Fruit fly (Drosophila melanogaster): ENCODE results near the gene Lcp65Af.

The Lcp65Af gene

dm6 chr3L:6157327-6158032, 20.9 kb upstream of the Lcp65Af start, which contains the start of gene CG13297 (continued):
- TF ChIP-seq CG5953 (GFP tag; IDR thresholded peaks at IDR 0.05), result no peak
- no peak for TF ChIP-seq CG12744 (GFP tag; optimal IDR thresholded peaks at IDR 0.05)
- TF ChIP-seq Oaz (GFP tag; IDR thresholded peaks at IDR 0.05), result no peak
- peak; percentile 75 for TF ChIP-seq phol (tag; optimal IDR thresholded peaks at IDR 0.05)
- TF ChIP-seq CG4328 (GFP tag; optimal IDR thresholded peaks at IDR 0.05), result no peak
- TF ChIP-seq Six4 (GFP tag; optimal IDR thresholded peaks at IDR 0.05), result no peak
- TF ChIP-seq CoRest (tag; optimal IDR thresholded peaks at IDR 0.05), result peak; percentile 69
- TF ChIP-seq Pdp1 (GFP tag; optimal IDR thresholded peaks at IDR 0.05), result peak in 1 of 2 experiments; percentile 2
- TF ChIP-seq sd (tag; optimal IDR thresholded peaks at IDR 0.05), result peak; percentile 5
- TF ChIP-seq CG17328 (GFP tag; IDR thresholded peaks at IDR 0.05), result no peak
- TF ChIP-seq Optix (GFP tag; IDR thresholded peaks at IDR 0.05), result no peak
- peak; percentile 48 for TF ChIP-seq CG8388 (GFP tag; optimal IDR thresholded peaks at IDR 0.05)
- TF ChIP-seq CG17359 (tag; optimal IDR thresholded peaks at IDR 0.05), result peak; percentile 68
- TF ChIP-seq hbn (GFP tag; IDR thresholded peaks at IDR 0.05; ENCODE audit: partially characterized antibody), result no peak
- TF ChIP-seq CG3163 (GFP tag; optimal IDR thresholded peaks at IDR 0.05), result no peak
- TF ChIP-seq nau (GFP tag; optimal IDR thresholded peaks at IDR 0.05), result no peak
- TF ChIP-seq TFAM (GFP tag; optimal IDR thresholded peaks at IDR 0.05), result no peak
- no peak for TF ChIP-seq bbx (GFP tag; IDR thresholded peaks at IDR 0.05; ENCODE audit: partially characterized antibody)
- no peak for TF ChIP-seq fd64A (GFP tag; optimal IDR thresholded peaks at IDR 0.05)
- TF ChIP-seq Ptx1 (GFP tag; IDR thresholded peaks at IDR 0.05), result peak; percentile 81
- TF ChIP-seq CG8765 (GFP tag; IDR thresholded peaks at IDR 0.05), result no peak
- no peak for TF ChIP-seq pzg (GFP tag; optimal IDR thresholded peaks at IDR 0.05)
- peak; percentile 1 for TF ChIP-seq cato (GFP tag; optimal IDR thresholded peaks at IDR 0.05; ENCODE audit: borderline replicate concordance)
- peak; percentile 33; the same call in 1 of the 2 replicates for TF ChIP-seq Xrp1 (GFP tag; IDR thresholded peaks at IDR 0.05)
- TF ChIP-seq toy (GFP tag; IDR thresholded peaks at IDR 0.05), result no peak
- TF ChIP-seq HLH4C (GFP tag; IDR thresholded peaks at IDR 0.05; ENCODE audit: partially characterized antibody), result no peak
- no peak for TF ChIP-seq CG31365 (tag; optimal IDR thresholded peaks at IDR 0.05)
- TF ChIP-seq run (tag; optimal IDR thresholded peaks at IDR 0.05), result peak; percentile 60
- no peak for TF ChIP-seq CG10565 (GFP tag; optimal IDR thresholded peaks at IDR 0.05)
- peak; percentile 13 for TF ChIP-seq CG1602 (GFP tag; optimal IDR thresholded peaks at IDR 0.05)
- TF ChIP-seq CG14710 (tag; optimal IDR thresholded peaks at IDR 0.05), result peak; percentile 8
- TF ChIP-seq h (optimal IDR thresholded peaks at IDR 0.05), result no peak
- TF ChIP-seq CG4360 (GFP tag; IDR thresholded peaks at IDR 0.05), result no peak
- no peak for TF ChIP-seq luna (GFP tag; optimal IDR thresholded peaks at IDR 0.05)
- TF ChIP-seq otp (GFP tag; IDR thresholded peaks at IDR 0.05), result no peak
- TF ChIP-seq CG10543 (GFP tag; optimal IDR thresholded peaks at IDR 0.05), result no peak
- peak; percentile 6 for TF ChIP-seq Hmr (GFP tag; optimal IDR thresholded peaks at IDR 0.05)
- no peak for TF ChIP-seq CG13775 (GFP tag; optimal IDR thresholded peaks at IDR 0.05)
- TF ChIP-seq cas (GFP tag; IDR thresholded peaks at IDR 0.05), result no peak
- no peak for TF ChIP-seq HHEX (GFP tag; optimal IDR thresholded peaks at IDR 0.05)
- TF ChIP-seq CG13424 (tag; optimal IDR thresholded peaks at IDR 0.05), result peak; percentile 76
- TF ChIP-seq kni (GFP tag; optimal IDR thresholded peaks at IDR 0.05), result no peak
- TF ChIP-seq sim (GFP tag; IDR thresholded peaks at IDR 0.05), result no peak
- 0 out of 2 replicates have a peak, but pooled peaks have one; percentile 10 for TF ChIP-seq E2f2 (GFP tag; IDR thresholded peaks at IDR 0.05)
- peak; percentile 56 for TF ChIP-seq CG10979 (tag; optimal IDR thresholded peaks at IDR 0.05)
- no peak for TF ChIP-seq CG10959 (GFP tag; IDR thresholded peaks at IDR 0.05)
- TF ChIP-seq Asciz (GFP tag; optimal IDR thresholded peaks at IDR 0.05), result peak; percentile 64
- no peak for TF ChIP-seq zen2 (GFP tag; IDR thresholded peaks at IDR 0.05; ENCODE audit: partially characterized antibody)
- no peak for TF ChIP-seq CG30431 (GFP tag; optimal IDR thresholded peaks at IDR 0.05)
- no peak for TF ChIP-seq HLH54F (GFP tag; optimal IDR thresholded peaks at IDR 0.05)

Data from whole organism, embryonic.